Worm (Caenorhabditis elegans) whole organism, young adult: Measurements from ENCODE around the gene bath-30.

Experiments used
- B0336.3 ChIP-seq: fragments of 200-800 bp; sonication (Bioruptor generic); IDR thresholded peaks from 2 replicates; pipeline ENCODE4 v1.3.6; 2022; ENCODE audit warnings: missing genetic modification characterization, missing compliant biosample characterization
- C17E4.6 ChIP-seq: fragments of 200-800 bp; sonication (Bioruptor generic); IDR thresholded peaks from 2 replicates; pipeline ENCODE4 v1.3.6; 2022; ENCODE audit warnings: missing genetic modification reagents, missing genetic modification characterization, missing compliant biosample characterization
- F22D6.2 ChIP-seq: sonication (generic microtip); optimal IDR thresholded peaks from 2 replicates; lab custom pipeline; 2016; ENCODE audit warnings: mild to moderate bottlenecking, missing genetic modification characterization, missing compliant biosample characterization
- F33H1.4 ChIP-seq: fragments of 200-800 bp; sonication (Bioruptor generic); IDR thresholded peaks from 2 replicates; pipeline ENCODE4 v1.3.6; 2022; ENCODE audit warnings: missing genetic modification reagents, missing genetic modification characterization, missing compliant biosample characterization
- F52B5.7 ChIP-seq: sonication (generic microtip); optimal IDR thresholded peaks from 2 replicates; lab custom pipeline; 2016; ENCODE audit warnings: mild to moderate bottlenecking, missing genetic modification characterization, missing compliant biosample characterization
- F57A8.1 ChIP-seq: fragments of 200-800 bp; sonication (Bioruptor generic); optimal IDR thresholded peaks from 2 replicates; lab custom pipeline; 2018; ENCODE audit warnings: mild to moderate bottlenecking, missing genetic modification characterization, moderate library complexity, missing compliant biosample characterization
- K11D2.4 ChIP-seq: fragments of 200-800 bp; sonication (Bioruptor generic); IDR thresholded peaks from 2 replicates; pipeline ENCODE4 v1.3.6; 2022; ENCODE audit warnings: missing genetic modification reagents, missing genetic modification characterization, missing compliant biosample characterization
- T07F8.4 ChIP-seq: sonication (generic microtip); optimal IDR thresholded peaks from 2 replicates; lab custom pipeline; 2016; ENCODE audit warnings: mild to moderate bottlenecking, missing genetic modification characterization, moderate library complexity, missing compliant biosample characterization
- T26A5.8 ChIP-seq: sonication (generic microtip); optimal IDR thresholded peaks from 2 replicates; lab custom pipeline; 2016; ENCODE audit warnings: missing genetic modification characterization, missing compliant biosample characterization
- Y53G8AR.9 ChIP-seq: fragments of 200-800 bp; sonication (Bioruptor generic); conservative IDR thresholded peaks from 2 replicates; pipeline ENCODE4 v1.3.6; 2022; ENCODE audit warnings: missing genetic modification reagents, missing genetic modification characterization, missing compliant biosample characterization
- Y67H2A.10 ChIP-seq: fragments of 200-800 bp; sonication (Bioruptor generic); conservative IDR thresholded peaks from 2 replicates; pipeline ENCODE4 v1.3.6; 2022; ENCODE audit warnings: missing genetic modification reagents, missing genetic modification characterization, missing compliant biosample characterization
- ama-1 ChIP-seq, 3 experiments: fragments of 150-350 bp in 1 of 3; sonication (generic microtip) in 2 of 3; optimal IDR thresholded peaks; 2 replicates each; lab custom pipeline; 2014 to 2018; ENCODE audit warnings: missing biosample characterization in 2 of 3, missing genetic modification characterization in 2 of 3, missing genetic modification reagents in 2 of 3
- aptf-3 ChIP-seq: fragments of 200-800 bp; sonication (Bioruptor generic); IDR thresholded peaks from 2 replicates; pipeline ENCODE4 v1.3.6; 2022; ENCODE audit warnings: missing genetic modification characterization, missing compliant biosample characterization
- athp-1 ChIP-seq: sonication (generic microtip); optimal IDR thresholded peaks from 2 replicates; lab custom pipeline; 2017; ENCODE audit warnings: mild to moderate bottlenecking, missing genetic modification characterization, missing compliant biosample characterization
- attf-6 ChIP-seq: fragments of 200-800 bp; sonication (Bioruptor generic); IDR thresholded peaks from 2 replicates; pipeline ENCODE4 v1.3.6; 2022; ENCODE audit warnings: missing genetic modification reagents, missing genetic modification characterization, missing compliant biosample characterization
- bed-1 ChIP-seq: fragments of 200-800 bp; sonication (Bioruptor generic); IDR thresholded peaks from 2 replicates; pipeline ENCODE4 v1.3.6; 2022; ENCODE audit warnings: missing genetic modification reagents, missing genetic modification characterization, missing compliant biosample characterization
- ceh-100 ChIP-seq: fragments of 200-800 bp; sonication (Bioruptor generic); IDR thresholded peaks from 2 replicates; pipeline ENCODE4 v1.3.6; 2022; ENCODE audit warnings: missing genetic modification reagents, missing genetic modification characterization, missing compliant biosample characterization
- ceh-58 ChIP-seq: fragments of 200-800 bp; sonication (Bioruptor generic); IDR thresholded peaks from 2 replicates; pipeline ENCODE4 v1.3.6; 2022; ENCODE audit warnings: missing genetic modification characterization, missing compliant biosample characterization
- ceh-91 ChIP-seq: fragments of 200-800 bp; sonication (Bioruptor generic); IDR thresholded peaks from 2 replicates; pipeline ENCODE4 v1.3.6; 2022; ENCODE audit warnings: missing genetic modification reagents, missing genetic modification characterization, missing compliant biosample characterization
- dox-1 ChIP-seq: fragments of 200-800 bp; sonication (Bioruptor generic); IDR thresholded peaks from 2 replicates; pipeline ENCODE4 v1.3.6; 2022; ENCODE audit warnings: missing genetic modification reagents, missing genetic modification characterization, missing compliant biosample characterization
- dpff-1 ChIP-seq: sonication (generic microtip); optimal IDR thresholded peaks from 2 replicates; lab custom pipeline; 2017; ENCODE audit warnings: mild to moderate bottlenecking, missing genetic modification characterization, missing compliant biosample characterization
- ekl-4 ChIP-seq: fragments of 200-800 bp; sonication (Bioruptor generic); IDR thresholded peaks from 2 replicates; pipeline ENCODE4 v1.3.6; 2022; ENCODE audit warnings: missing genetic modification reagents, missing genetic modification characterization, missing compliant biosample characterization
- him-1 ChIP-seq: sonication (generic microtip); optimal IDR thresholded peaks from 2 replicates; lab custom pipeline; 2016; ENCODE audit warnings: missing genotype, missing genetic modification reagents, missing genetic modification characterization, missing compliant biosample characterization
- hlh-12 ChIP-seq: sonication (generic microtip); optimal IDR thresholded peaks from 2 replicates; lab custom pipeline; 2016; ENCODE audit warnings: missing genetic modification characterization, missing compliant biosample characterization
- hlh-26 ChIP-seq: fragments of 200-800 bp; sonication (Bioruptor generic); conservative IDR thresholded peaks from 2 replicates; pipeline ENCODE4 v1.3.6; 2022; ENCODE audit warnings: missing genetic modification reagents, missing genetic modification characterization, missing compliant biosample characterization
- hsf-1 ChIP-seq: fragments of 200-800 bp; sonication (Bioruptor generic); IDR thresholded peaks from 2 replicates; pipeline ENCODE4 v1.3.6; 2022; ENCODE audit warnings: missing genetic modification reagents, missing genetic modification characterization, missing compliant biosample characterization
- let-607 ChIP-seq, 2 experiments: fragments of 200-800 bp in 1 of 2; sonication (Bioruptor generic) in 1 of 2; sonication (generic microtip) in 1 of 2; optimal IDR thresholded peaks; 2 replicates each; lab custom pipeline; 2016 to 2018; ENCODE audit warnings: mild to moderate bottlenecking in 2 of 2, missing compliant biosample characterization in 2 of 2, missing genetic modification characterization in 2 of 2, moderate library complexity in 2 of 2, missing genotype in 1 of 2
- lsy-27 ChIP-seq: sonication (generic microtip); optimal IDR thresholded peaks from 2 replicates; lab custom pipeline; 2017; ENCODE audit warnings: missing genetic modification characterization, mild to moderate bottlenecking, missing compliant biosample characterization, antibody characterized with exemption, missing genotype, borderline replicate concordance; ENCODE audit not compliant: insufficient read depth
- madf-3 ChIP-seq: fragments of 200-800 bp; sonication (Bioruptor generic); IDR thresholded peaks from 2 replicates; pipeline ENCODE4 v1.3.6; 2022; ENCODE audit warnings: missing genetic modification reagents, missing genetic modification characterization, missing compliant biosample characterization
- madf-6 ChIP-seq: fragments of 200-800 bp; sonication (Bioruptor generic); IDR thresholded peaks from 2 replicates; pipeline ENCODE4 v1.3.6; 2022; ENCODE audit warnings: missing genetic modification reagents, missing genetic modification characterization, missing compliant biosample characterization
- madf-8 ChIP-seq: fragments of 200-800 bp; sonication (Bioruptor generic); conservative IDR thresholded peaks from 2 replicates; pipeline ENCODE4 v1.3.6; 2022; ENCODE audit warnings: missing genetic modification reagents, missing genetic modification characterization, missing compliant biosample characterization
- mel-28 ChIP-seq: sonication (generic microtip); optimal IDR thresholded peaks from 2 replicates; lab custom pipeline; 2016; ENCODE audit warnings: borderline replicate concordance, mild to moderate bottlenecking, missing genetic modification characterization, missing compliant biosample characterization
- mxl-1 ChIP-seq: sonication (generic microtip); optimal IDR thresholded peaks from 2 replicates; lab custom pipeline; 2016; ENCODE audit warnings: missing genetic modification characterization, missing compliant biosample characterization
- nfyb-1 ChIP-seq: fragments of 200-800 bp; sonication (Bioruptor generic); IDR thresholded peaks from 2 replicates; pipeline ENCODE4 v1.3.6; 2022; ENCODE audit warnings: missing genetic modification reagents, missing genetic modification characterization, missing compliant biosample characterization
- nhr-120 ChIP-seq: fragments of 200-800 bp; sonication (Bioruptor generic); IDR thresholded peaks from 2 replicates; pipeline ENCODE4 v1.3.6; 2022; ENCODE audit warnings: missing genetic modification characterization, missing compliant biosample characterization
- nhr-27 ChIP-seq: fragments of 200-800 bp; sonication (Bioruptor generic); optimal IDR thresholded peaks from 2 replicates; lab custom pipeline; 2018; ENCODE audit warnings: mild to moderate bottlenecking, missing genetic modification characterization, moderate library complexity, missing compliant biosample characterization
- nhr-90 ChIP-seq: sonication (generic microtip); optimal IDR thresholded peaks from 2 replicates; lab custom pipeline; 2016; ENCODE audit warnings: missing genotype, mild to moderate bottlenecking, missing genetic modification characterization, missing compliant biosample characterization
- pha-4 ChIP-seq: fragments of 150-350 bp; sonication (generic microtip); optimal IDR thresholded peaks from 2 replicates; lab custom pipeline; 2014; ENCODE audit warnings: missing biosample characterization, missing genetic modification reagents, missing genetic modification characterization
- rcor-1 ChIP-seq: fragments of 200-800 bp; sonication (Bioruptor generic); IDR thresholded peaks from 2 replicates; pipeline ENCODE4 v1.3.6; 2022; ENCODE audit warnings: missing genetic modification reagents, missing genetic modification characterization, missing compliant biosample characterization
- sea-2 ChIP-seq: fragments of 200-800 bp; sonication (Bioruptor generic); IDR thresholded peaks from 2 replicates; pipeline ENCODE4 v1.3.6; 2022; ENCODE audit warnings: missing genetic modification characterization, missing compliant biosample characterization
- tbx-9 ChIP-seq: sonication (generic microtip); optimal IDR thresholded peaks from 2 replicates; lab custom pipeline; 2016; ENCODE audit warnings: borderline replicate concordance, missing genetic modification characterization, inconsistent platforms, missing compliant biosample characterization
- ztf-3 ChIP-seq: fragments of 200-800 bp; sonication (Bioruptor generic); optimal IDR thresholded peaks from 2 replicates; lab custom pipeline; 2018; ENCODE audit warnings: mild to moderate bottlenecking, missing genetic modification characterization, missing compliant biosample characterization

Gene bath-30

ce11 chrII:3375302-3375701 lies 29.1 kb upstream of the bath-30 start:
- TF ChIP-seq C17E4.6 (GFP tag; lab: Robert Waterston, UW) (no peak), F22D6.2 (tag; lab: Kevin White, UChicago) (no peak), ceh-58 (GFP tag; lab: Robert Waterston, UW) (no peak), lsy-27 (no peak), ceh-91 (GFP tag; lab: Robert Waterston, UW) (no peak), let-607 (tag; optimal IDR thresholded peaks at IDR 0.05; lab: Kevin White, UChicago) (no peak), T26A5.8 (tag; lab: Kevin White, UChicago) (no peak), K11D2.4 (GFP tag; lab: Robert Waterston, UW) (no peak), athp-1 (no peak), F52B5.7 (tag; lab: Kevin White, UChicago) (no peak)
- TF ChIP-seq, all 124 proteins: peak for 0

- TF ChIP-seq mel-28 (tag; lab: Kevin White, UChicago) (no peak), dpff-1 (tag; lab: Kevin White, UChicago) (no peak), hsf-1 (GFP tag; lab: Robert Waterston, UW) (no peak), tbx-9 (tag; lab: Kevin White, UChicago) (no peak), sea-2 (no peak), bed-1 (no peak), madf-3 (GFP tag; lab: Robert Waterston, UW) (no peak), attf-6 (no peak), madf-8 (GFP tag; lab: Robert Waterston, UW) (no peak), ceh-58 (GFP tag; lab: Robert Waterston, UW) (no peak), Y53G8AR.9 (no peak), ceh-100 (GFP tag; lab: Robert Waterston, UW) (no peak), mxl-1 (tag; lab: Kevin White, UChicago) (no peak)
Measured at ce11 chrII:3374779-3375178, 28.6 kb upstream of the bath-30 start, which contains the start of gene bath-10. TSS of gene bath-10 (plus strand) at chrII:3375079.

- TF ChIP-seq ama-1 (optimal IDR thresholded peaks at IDR 0.05; lab: Kevin White, UChicago) = no peak
- no peak for TF ChIP-seq ama-1 (GFP tag; optimal IDR thresholded peaks at IDR 0.05; lab: Kevin White, UChicago)
- no peak for TF ChIP-seq madf-6 (GFP tag; lab: Robert Waterston, UW)
- no peak for TF ChIP-seq nhr-27
- no peak for TF ChIP-seq nfyb-1 (GFP tag; lab: Robert Waterston, UW)
- TF ChIP-seq Y53G8AR.9 = no peak
- no peak for TF ChIP-seq dox-1 (GFP tag; lab: Robert Waterston, UW)
- TF ChIP-seq nhr-120 = no peak
- TF ChIP-seq B0336.3 (GFP tag; lab: Robert Waterston, UW) = no peak
Measured at ce11 chrII:3373875-3374274, 27.7 kb upstream of the bath-30 start.

ce11 chrII:3371010-3371409 lies 24.8 kb upstream of the bath-30 start, which contains the start of gene bath-23:
TSS of gene bath-23 (plus strand) at chrII:3371310.
- TF ChIP-seq ztf-3 (GFP tag; lab: Kevin White, UChicago) (no peak), him-1 (tag; lab: Kevin White, UChicago) (no peak), nhr-27 (no peak), Y67H2A.10 (no peak), hsf-1 (GFP tag; lab: Robert Waterston, UW) (no peak), hlh-26 (GFP tag; lab: Robert Waterston, UW) (no peak), F57A8.1 (no peak), F33H1.4 (GFP tag; lab: Robert Waterston, UW) (no peak), aptf-3 (no peak), hlh-12 (tag; lab: Kevin White, UChicago) (no peak), nhr-90 (tag; lab: Kevin White, UChicago) (no peak), pha-4 (tag; lab: Kevin White, UChicago) (no peak), T07F8.4 (no peak), ekl-4 (GFP tag; lab: Robert Waterston, UW) (no peak), rcor-1 (GFP tag; lab: Robert Waterston, UW) (no peak), mxl-1 (tag; lab: Kevin White, UChicago) (no peak), K11D2.4 (GFP tag; lab: Robert Waterston, UW) (no peak), ceh-91 (GFP tag; lab: Robert Waterston, UW) (no peak)
- TF ChIP-seq, all 124 proteins: peak for 0
